Worm (Caenorhabditis elegans): Measurements from ENCODE around the gene ccep-135.

The ccep-135 gene

DNA sequence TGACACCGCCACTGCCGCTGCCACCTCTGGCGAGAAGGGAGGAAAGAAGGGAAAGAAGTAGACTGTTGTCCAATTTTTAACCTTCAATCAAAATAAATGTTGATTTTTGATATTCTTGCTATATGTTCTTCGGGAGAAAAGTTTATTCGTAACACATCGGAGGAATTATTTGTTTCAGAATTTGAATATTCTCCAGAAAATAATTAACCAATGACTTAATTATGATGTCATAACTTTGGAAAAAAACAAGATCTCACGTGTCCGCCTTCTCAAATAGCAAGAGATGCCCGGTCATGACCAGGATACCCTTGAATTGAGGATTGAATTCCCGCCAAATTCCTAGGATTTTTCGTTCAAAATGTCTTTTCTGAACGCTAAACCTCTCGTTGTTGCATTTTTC, 22.6 kb upstream of the ccep-135 start (continued):
- peak in 1 of 3 experiments; percentile 46 for TF ChIP-seq lin-35 (GFP tag; optimal IDR thresholded peaks at IDR 0.05)
- TF ChIP-seq ZK185.1 (tag; optimal IDR thresholded peaks at IDR 0.05; ENCODE audit: poor library complexity, severe bottlenecking) = no peak
- no peak for TF ChIP-seq C17E4.6 (GFP tag; IDR thresholded peaks at IDR 0.05)
- TF ChIP-seq Y95B8A.8 (GFP tag; IDR thresholded peaks at IDR 0.05) = 0 out of 2 replicates have a peak, but pooled peaks have one; percentile 54
- no peak for TF ChIP-seq F57C9.4 (tag; optimal IDR thresholded peaks at IDR 0.05)
- TF ChIP-seq lsl-1 (GFP tag; optimal IDR thresholded peaks at IDR 0.05) = peak; percentile 56
- TF ChIP-seq ama-1 (optimal IDR thresholded peaks at IDR 0.05) = no peak
- TF ChIP-seq ama-1 (GFP tag; optimal IDR thresholded peaks at IDR 0.05) = peak in 1 of 2 experiments; percentile 63
- TF ChIP-seq nhr-27 (tag; optimal IDR thresholded peaks at IDR 0.05) = no peak
- TF ChIP-seq F49E8.2 (tag; optimal IDR thresholded peaks at IDR 0.05; ENCODE audit: insufficient read depth) = peak; percentile 3
- peak; percentile 79 for TF ChIP-seq Y53G8AR.9 (GFP tag; conservative IDR thresholded peaks at IDR 0.05)
- no peak for TF ChIP-seq snpc-4 (GFP tag; optimal IDR thresholded peaks at IDR 0.05)
- no peak for TF ChIP-seq snpc-4 (tag; optimal IDR thresholded peaks at IDR 0.05)
- peak; percentile 65 for TF ChIP-seq rcor-1 (GFP tag; IDR thresholded peaks at IDR 0.05)
- peak; percentile 49 for TF ChIP-seq efl-1 (GFP tag; optimal IDR thresholded peaks at IDR 0.05)
- TF ChIP-seq lin-54 (GFP tag; optimal IDR thresholded peaks at IDR 0.05) = peak; percentile 65
- TF ChIP-seq xnd-1 (tag; optimal IDR thresholded peaks at IDR 0.05) = peak; percentile 36
- peak; percentile 9 for TF ChIP-seq dpff-1 (tag; optimal IDR thresholded peaks at IDR 0.05)
- peak; percentile 75; the same call in 1 of the 2 replicates for TF ChIP-seq lin-26 (GFP tag; IDR thresholded peaks at IDR 0.05)
- TF ChIP-seq B0336.3 (GFP tag; IDR thresholded peaks at IDR 0.05) = peak; percentile 88
- peak; percentile 58 for TF ChIP-seq unc-130 (GFP tag; optimal IDR thresholded peaks at IDR 0.05)
- TF ChIP-seq hlh-26 (GFP tag; conservative IDR thresholded peaks at IDR 0.05) = no peak
- no peak for TF ChIP-seq attf-5 (GFP tag; optimal IDR thresholded peaks at IDR 0.05)
- no peak for TF ChIP-seq ztf-26 (tag; optimal IDR thresholded peaks at IDR 0.05)

DNA sequence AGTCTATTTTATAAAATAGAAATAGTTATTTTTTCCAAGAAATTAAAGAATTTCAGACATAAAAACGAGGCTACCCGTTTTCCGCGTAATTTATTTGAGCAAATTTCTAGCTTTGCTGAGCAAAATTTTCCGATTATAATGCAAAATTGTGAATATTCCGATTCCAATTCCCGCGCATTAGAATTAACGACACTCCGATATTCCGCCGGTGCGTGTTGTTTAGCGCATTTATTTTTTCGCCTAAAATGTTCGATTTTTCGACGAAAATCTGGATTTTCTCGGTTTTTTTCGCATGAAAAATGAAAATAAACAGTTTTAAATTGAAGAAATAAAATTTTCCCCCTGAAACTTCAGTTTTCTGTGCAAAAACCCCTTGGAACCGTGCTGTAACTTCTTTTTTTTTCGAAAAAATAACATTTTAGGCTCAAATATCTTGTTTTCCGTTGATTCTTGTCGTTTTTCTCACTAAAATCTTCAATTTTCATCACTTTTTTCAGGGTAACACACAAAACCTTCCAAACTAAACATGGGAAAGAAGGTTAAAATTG, 21.6 kb upstream of the ccep-135 start, which contains the start of gene H06I04.3:
Gene H06I04.3, plus strand, starts transcription at position 498 of the 548 bp plus-strand sequence.
- TF ChIP-seq dpl-1 (GFP tag; optimal IDR thresholded peaks at IDR 0.05) = peak; percentile 20
- no peak for TF ChIP-seq hmg-1.2 (GFP tag; IDR thresholded peaks at IDR 0.05)
- TF ChIP-seq Y95B8A.8 (GFP tag; IDR thresholded peaks at IDR 0.05) = no peak
- peak; percentile 13 for TF ChIP-seq efl-1 (GFP tag; optimal IDR thresholded peaks at IDR 0.05)
- no peak for TF ChIP-seq tbx-9 (tag; optimal IDR thresholded peaks at IDR 0.05; ENCODE audit: borderline replicate concordance)
- peak; percentile 6 for TF ChIP-seq lin-54 (GFP tag; optimal IDR thresholded peaks at IDR 0.05)
- TF ChIP-seq lin-35 (GFP tag; optimal IDR thresholded peaks at IDR 0.05) = peak in 1 of 3 experiments; percentile 42
- no peak for TF ChIP-seq akir-1 (GFP tag; optimal IDR thresholded peaks at IDR 0.05)
- TF ChIP-seq D2030.7 (GFP tag; IDR thresholded peaks at IDR 0.05) = no peak
- TF ChIP-seq die-1 (tag; optimal IDR thresholded peaks at IDR 0.05) = no peak
- no peak for TF ChIP-seq athp-1 (tag; optimal IDR thresholded peaks at IDR 0.05)
- TF ChIP-seq attf-3 (GFP tag; conservative IDR thresholded peaks at IDR 0.05) = peak; percentile 93

- TF ChIP-seq cebp-2 (GFP tag; IDR thresholded peaks at IDR 0.05) = no peak
- TF ChIP-seq akir-1 (GFP tag; optimal IDR thresholded peaks at IDR 0.05) = no peak
- TF ChIP-seq ceh-79 (tag; optimal IDR thresholded peaks at IDR 0.05) = no peak
- TF ChIP-seq ceh-40 (GFP tag; IDR thresholded peaks at IDR 0.05) = no peak
Measured at ce11 chrIII:3086471-3086870, 5.2 kb upstream of the ccep-135 start, which contains the start of gene sft-1. TSS of gene sft-1 (plus strand) at chrIII:3086671.

ce11 chrIII:3094694-3095093, 3.0 kb downstream of the ccep-135 start:
- no peak for TF ChIP-seq F49E8.2 (tag; optimal IDR thresholded peaks at IDR 0.05; ENCODE audit: insufficient read depth)
